Worm (Caenorhabditis elegans) whole organism, L4 larva: ENCODE data around the gene C02B8.1.
"Not testable (repeated sequence)": the region's sequence is repeated elsewhere in the genome, so short reads cannot be mapped to it uniquely, and the experiment has no call there.

Source experiments
- D1046.2 ChIP-seq: fragments of 200-800 bp; sonication (Bioruptor generic); IDR thresholded peaks from 2 replicates; pipeline ENCODE4 v1.3.6; 2022; ENCODE audit warnings: missing genetic modification characterization, missing compliant biosample characterization
- F26F4.8 ChIP-seq: fragments of 200-800 bp; sonication (Bioruptor generic); conservative IDR thresholded peaks from 2 replicates; pipeline ENCODE4 v1.3.6; 2022; ENCODE audit warnings: missing genetic modification characterization, missing compliant biosample characterization
- F49E8.2 ChIP-seq: sonication (generic microtip); optimal IDR thresholded peaks from 2 replicates; lab custom pipeline; 2016; ENCODE audit warnings: missing compliant biosample characterization, mild to moderate bottlenecking, missing genetic modification characterization, borderline replicate concordance
- T20F7.1 ChIP-seq: fragments of 200-800 bp; sonication (Bioruptor generic); optimal IDR thresholded peaks from 2 replicates; lab custom pipeline; 2018; ENCODE audit warnings: mild to moderate bottlenecking, missing genetic modification characterization, missing compliant biosample characterization
- T26A8.4 ChIP-seq: fragments of 200-800 bp; sonication (Bioruptor generic); IDR thresholded peaks from 2 replicates; pipeline ENCODE4 v1.3.6; 2022; ENCODE audit warnings: missing genetic modification characterization, missing compliant biosample characterization
- Y48G9A.11 ChIP-seq: fragments of 200-800 bp; sonication (Bioruptor generic); IDR thresholded peaks from 2 replicates; pipeline ENCODE4 v1.3.6; 2022; ENCODE audit warnings: missing genetic modification reagents, missing genetic modification characterization, missing compliant biosample characterization
- aha-1 ChIP-seq: fragments of 150-350 bp; peaks from one replicate; lab custom pipeline; 2014; ENCODE audit warnings: missing biosample characterization, missing genetic modification characterization
- arid-1 ChIP-seq: fragments of 200-800 bp; sonication (Bioruptor generic); conservative IDR thresholded peaks from 2 replicates; pipeline ENCODE4 v1.3.6; 2022; ENCODE audit warnings: missing genetic modification reagents, missing genetic modification characterization, missing compliant biosample characterization
- ceh-20 ChIP-seq: fragments of 200-800 bp; sonication (Bioruptor generic); IDR thresholded peaks from 2 replicates; pipeline ENCODE4 v1.3.6; 2022; ENCODE audit warnings: missing genetic modification reagents, missing genetic modification characterization, missing compliant biosample characterization
- ceh-82 ChIP-seq: sonication (generic microtip); optimal IDR thresholded peaks from 2 replicates; lab custom pipeline; 2017; ENCODE audit warnings: missing biosample characterization, missing genetic modification characterization
- ctbp-1 ChIP-seq: fragments of 200-800 bp; sonication (Bioruptor generic); IDR thresholded peaks from 2 replicates; pipeline ENCODE4 v1.3.6; 2022; ENCODE audit warnings: missing genetic modification reagents, missing genetic modification characterization, missing compliant biosample characterization
- daf-19 ChIP-seq: fragments of 200-800 bp; sonication (Bioruptor generic); conservative IDR thresholded peaks from 2 replicates; pipeline ENCODE4 v1.3.6; 2022; ENCODE audit warnings: missing genetic modification characterization, missing compliant biosample characterization
- dmd-6 ChIP-seq: fragments of 200-800 bp; sonication (Bioruptor generic); IDR thresholded peaks from 2 replicates; pipeline ENCODE4 v1.3.6; 2022; ENCODE audit warnings: missing genetic modification reagents, missing genetic modification characterization, missing compliant biosample characterization
- dmd-8 ChIP-seq: fragments of 200-800 bp; sonication (Bioruptor generic); IDR thresholded peaks from 2 replicates; pipeline ENCODE4 v1.3.6; 2022; ENCODE audit warnings: missing genetic modification characterization, missing compliant biosample characterization
- egl-43 ChIP-seq: fragments of 200-800 bp; sonication (Bioruptor generic); IDR thresholded peaks from 2 replicates; pipeline ENCODE4 v1.3.6; 2022; ENCODE audit warnings: missing genetic modification reagents, missing genetic modification characterization, missing compliant biosample characterization
- hlh-30 ChIP-seq: sonication (generic microtip); optimal IDR thresholded peaks from 2 replicates; lab custom pipeline; 2017; ENCODE audit warnings: antibody characterized with exemption, mild to moderate bottlenecking, missing genetic modification characterization, missing compliant biosample characterization; ENCODE audit not compliant: insufficient read depth
- hmg-1.1 ChIP-seq: fragments of 200-800 bp; sonication (Bioruptor generic); IDR thresholded peaks from 2 replicates; pipeline ENCODE4 v1.3.6; 2022; ENCODE audit warnings: missing genetic modification reagents, missing genetic modification characterization, missing compliant biosample characterization
- lim-7 ChIP-seq: fragments of 200-800 bp; sonication (Bioruptor generic); IDR thresholded peaks from 2 replicates; pipeline ENCODE4 v1.3.6; 2022; ENCODE audit warnings: missing genetic modification characterization, missing compliant biosample characterization
- lin-13 ChIP-seq: fragments of 150-350 bp; optimal IDR thresholded peaks from 2 replicates; lab custom pipeline; 2014; ENCODE audit warnings: missing biosample characterization, missing genetic modification reagents, missing genetic modification characterization
- lin-38 ChIP-seq: fragments of 200-800 bp; sonication (Bioruptor generic); IDR thresholded peaks from 2 replicates; pipeline ENCODE4 v1.3.6; 2022; ENCODE audit warnings: missing genetic modification reagents, missing genetic modification characterization, missing compliant biosample characterization
- lir-3 ChIP-seq: sonication (generic microtip); optimal IDR thresholded peaks from 2 replicates; lab custom pipeline; 2016; ENCODE audit warnings: mild to moderate bottlenecking, missing genetic modification characterization, missing compliant biosample characterization
- madf-5 ChIP-seq, 2 experiments: fragments of 200-800 bp; sonication (Bioruptor generic); IDR thresholded peaks; 2 replicates each; pipeline ENCODE4 v1.3.6; 2022; ENCODE audit warnings: missing compliant biosample characterization in 2 of 2, missing genetic modification characterization in 2 of 2
- mxl-2 ChIP-seq: fragments of 200-800 bp; sonication (Bioruptor generic); conservative IDR thresholded peaks from 2 replicates; pipeline ENCODE4 v1.3.6; 2022; ENCODE audit warnings: missing genetic modification reagents, missing genetic modification characterization, missing compliant biosample characterization
- nhr-102 ChIP-seq: sonication (generic microtip); optimal IDR thresholded peaks from 2 replicates; lab custom pipeline; 2016; ENCODE audit warnings: mild to moderate bottlenecking, missing genetic modification characterization, moderate library complexity, missing compliant biosample characterization
- nhr-11 ChIP-seq: fragments of 150-350 bp; optimal IDR thresholded peaks from 2 replicates; lab custom pipeline; 2014; ENCODE audit warnings: missing biosample characterization, missing genetic modification characterization
- nhr-111 ChIP-seq: fragments of 200-800 bp; sonication (Bioruptor generic); optimal IDR thresholded peaks from 2 replicates; lab custom pipeline; 2018; ENCODE audit warnings: mild to moderate bottlenecking, missing genetic modification characterization, missing compliant biosample characterization
- nhr-237 ChIP-seq: sonication (generic microtip); optimal IDR thresholded peaks from 2 replicates; lab custom pipeline; 2017; ENCODE audit warnings: missing biosample characterization, missing genetic modification characterization
- nhr-48 ChIP-seq: sonication (generic microtip); optimal IDR thresholded peaks from 2 replicates; lab custom pipeline; 2016; ENCODE audit warnings: mild to moderate bottlenecking, missing genetic modification characterization, missing compliant biosample characterization
- pha-4 ChIP-seq, 2 experiments: fragments of 150-350 bp in 1 of 2; fragments of 200-800 bp in 1 of 2; sonication (Bioruptor generic) in 1 of 2; IDR thresholded peaks in 1 of 2; optimal IDR thresholded peaks in 1 of 2; 2 replicates each; pipeline versions ENCODE4 v1.3.6 to Lab custom; 2014 to 2022; ENCODE audit warnings: missing genetic modification characterization in 2 of 2, missing genetic modification reagents in 2 of 2, missing biosample characterization in 1 of 2, missing compliant biosample characterization in 1 of 2
- php-3 ChIP-seq: fragments of 200-800 bp; sonication (Bioruptor generic); IDR thresholded peaks from 2 replicates; pipeline ENCODE4 v1.3.6; 2022; ENCODE audit warnings: missing genetic modification reagents, missing genetic modification characterization, missing compliant biosample characterization
- pqm-1 ChIP-seq: sonication (generic microtip); optimal IDR thresholded peaks from 2 replicates; lab custom pipeline; 2017; ENCODE audit warnings: missing biosample characterization, missing genetic modification characterization
- set-16 ChIP-seq: fragments of 200-800 bp; sonication (Bioruptor generic); IDR thresholded peaks from 2 replicates; pipeline ENCODE4 v1.3.6; 2022; ENCODE audit warnings: missing genetic modification reagents, missing genetic modification characterization, missing compliant biosample characterization
- snpc-1.2 ChIP-seq: fragments of 200-800 bp; sonication (Bioruptor generic); IDR thresholded peaks from 2 replicates; pipeline ENCODE4 v1.3.6; 2022; ENCODE audit warnings: missing genetic modification reagents, missing genetic modification characterization, missing compliant biosample characterization
- spr-3 ChIP-seq: fragments of 200-800 bp; sonication (Bioruptor generic); optimal IDR thresholded peaks from 2 replicates; lab custom pipeline; 2018; ENCODE audit warnings: mild to moderate bottlenecking, missing genetic modification characterization, missing compliant biosample characterization
- tra-1 ChIP-seq: fragments of 200-800 bp; sonication (Bioruptor generic); IDR thresholded peaks from 2 replicates; pipeline ENCODE4 v1.3.6; 2022; ENCODE audit warnings: missing genetic modification reagents, missing genetic modification characterization, missing compliant biosample characterization
- vab-7 ChIP-seq: fragments of 200-800 bp; sonication (Bioruptor generic); IDR thresholded peaks from 2 replicates; pipeline ENCODE4 v1.3.6; 2022; ENCODE audit warnings: missing genetic modification reagents, missing genetic modification characterization, missing compliant biosample characterization
- zfp-3 ChIP-seq: fragments of 200-800 bp; sonication (Bioruptor generic); conservative IDR thresholded peaks from 2 replicates; pipeline ENCODE4 v1.3.6; 2022; ENCODE audit warnings: missing genetic modification reagents, missing genetic modification characterization, missing compliant biosample characterization
- zip-11 ChIP-seq: fragments of 200-800 bp; sonication (Bioruptor generic); IDR thresholded peaks from 2 replicates; pipeline ENCODE4 v1.3.6; 2022; ENCODE audit warnings: missing genetic modification characterization, missing compliant biosample characterization

C02B8.1 gene

ce11 chrX:8150621-8151020, 3.1 kb downstream of the C02B8.1 start, which contains the start of gene F22F1.2:
Gene F22F1.2 (minus strand): TSS chrX:8150721.
- TF ChIP-seq ceh-20 (GFP tag; lab: Robert Waterston, UW): no peak
- no peak for TF ChIP-seq nhr-237 (tag; lab: Kevin White, UChicago)
- TF ChIP-seq D1046.2 (GFP tag; lab: Robert Waterston, UW): no peak
- no peak for TF ChIP-seq ceh-82 (tag; lab: Kevin White, UChicago)
- no peak for TF ChIP-seq T26A8.4 (GFP tag; lab: Robert Waterston, UW)
- TF ChIP-seq lin-13 (GFP tag; lab: Kevin White, UChicago): no peak
- no peak for TF ChIP-seq mxl-2
- no peak for TF ChIP-seq nhr-111 (GFP tag; lab: Kevin White, UChicago)
- TF ChIP-seq hmg-1.1 (GFP tag; lab: Robert Waterston, UW): no peak
- TF ChIP-seq F49E8.2: no peak
- TF ChIP-seq spr-3 (GFP tag; lab: Kevin White, UChicago): no peak
- TF ChIP-seq, all 104 proteins: peak for 0

- TF ChIP-seq lir-3 (tag; lab: Kevin White, UChicago) (peak; percentile 38), lim-7 (0 out of 2 replicates have a peak, but pooled peaks have one; percentile 33), daf-19 (GFP tag; lab: Robert Waterston, UW) (no peak), pqm-1 (tag; lab: Kevin White, UChicago) (no peak), F49E8.2 (peak; percentile 18), aha-1 (peak; percentile 41), Y48G9A.11 (no peak), lin-38 (0 out of 2 replicates have a peak, but pooled peaks have one; percentile 39), pha-4 (GFP tag; IDR thresholded peaks at IDR 0.05; lab: Robert Waterston, UW) (peak; percentile 43; the same call in 1 of the 2 replicates), pha-4 (tag; optimal IDR thresholded peaks at IDR 0.05; lab: Kevin White, UChicago) (no peak), nhr-11 (tag; lab: Kevin White, UChicago) (no peak), egl-43 (GFP tag; lab: Robert Waterston, UW) (peak; percentile 74), tra-1 (0 out of 2 replicates have a peak, but pooled peaks have one; percentile 22), snpc-1.2 (GFP tag; lab: Robert Waterston, UW) (peak; percentile 64; the same call in 1 of the 2 replicates), set-16 (peak; percentile 37; the same call in 1 of the 2 replicates)
- TF ChIP-seq, all 104 proteins: peak for 10
Measured at ce11 chrX:8151409-8151808, 3.9 kb downstream of the C02B8.1 start.

DNA sequence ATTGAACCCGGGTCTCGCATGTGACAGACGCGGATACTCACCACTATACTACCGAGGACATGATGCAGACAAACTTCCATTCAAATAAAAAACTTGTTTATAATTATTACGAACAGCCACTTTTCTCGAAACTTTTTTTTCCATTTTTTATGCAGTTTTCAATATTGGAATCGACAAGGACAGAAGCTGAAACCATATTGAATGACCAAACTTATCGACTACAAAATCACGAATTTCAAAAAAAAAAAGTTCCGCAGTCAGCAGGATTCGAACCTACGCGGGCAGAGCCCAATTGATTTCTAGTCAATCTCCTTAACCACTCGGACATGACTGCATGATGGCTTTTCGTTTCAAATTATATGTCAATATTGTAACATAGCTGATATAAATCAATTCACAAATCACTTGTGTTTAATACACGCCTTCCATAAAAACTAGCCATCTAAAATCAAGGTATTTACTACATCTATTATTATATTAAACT, 5.1 kb downstream of the C02B8.1 start:
- TF ChIP-seq vab-7 (GFP tag; lab: Robert Waterston, UW) (0 out of 2 replicates have a peak, but pooled peaks have one; percentile 45), T26A8.4 (GFP tag; lab: Robert Waterston, UW) (peak; percentile 46; the same call in 1 of the 2 replicates), pha-4 (GFP tag; IDR thresholded peaks at IDR 0.05; lab: Robert Waterston, UW) (peak; percentile 71; the same call in 1 of the 2 replicates), D1046.2 (GFP tag; lab: Robert Waterston, UW) (0 out of 2 replicates have a peak, but pooled peaks have one; percentile 23), snpc-1.2 (GFP tag; lab: Robert Waterston, UW) (peak; percentile 78; the same call in 1 of the 2 replicates), dmd-6 (GFP tag; lab: Robert Waterston, UW) (peak; percentile 32; the same call in 1 of the 2 replicates), arid-1 (GFP tag; lab: Robert Waterston, UW) (peak; percentile 58; the same call in 1 of the 2 replicates), lim-7 (peak; percentile 63), hlh-30 (tag; lab: Kevin White, UChicago) (peak; percentile 52), nhr-102 (tag; lab: Kevin White, UChicago) (peak; percentile 32), dmd-8 (peak; percentile 85), nhr-48 (peak; percentile 32), F26F4.8 (GFP tag; lab: Robert Waterston, UW) (peak; percentile 58; the same call in 1 of the 2 replicates), egl-43 (GFP tag; lab: Robert Waterston, UW) (peak; percentile 80; the same call in 1 of the 2 replicates), madf-5 (GFP tag; IDR thresholded peaks at IDR 0.05; lab: Robert Waterston, UW) (0 out of 4 replicates have a peak, but pooled peaks of 1 of the 2 experiments have one; percentile 47), php-3 (GFP tag; lab: Robert Waterston, UW) (peak; percentile 45; the same call in 1 of the 2 replicates), ctbp-1 (GFP tag; lab: Robert Waterston, UW) (0 out of 2 replicates have a peak, but pooled peaks have one; percentile 51), T20F7.1 (GFP tag; lab: Kevin White, UChicago) (peak; percentile 34), lin-38 (peak; percentile 63), zip-11 (GFP tag; lab: Robert Waterston, UW) (0 out of 2 replicates have a peak, but pooled peaks have one; percentile 18), zfp-3 (GFP tag; lab: Robert Waterston, UW) (0 out of 2 replicates have a peak, but pooled peaks have one; percentile 42), Y48G9A.11 (peak; percentile 72; the same call in 1 of the 2 replicates)
- TF ChIP-seq pha-4 (tag; optimal IDR thresholded peaks at IDR 0.05; lab: Kevin White, UChicago): not testable (repeated sequence)
